Fruit fly (Drosophila melanogaster) whole organism, embryonic: Measurements from ENCODE around the gene CG42268.

Experiments used
- Awh ChIP-seq: fragments of 200-800 bp; sonication (Bioruptor generic); IDR thresholded peaks from 2 replicates; pipeline ENCODE4, ENCODE4 v1.3.6; 2022; ENCODE audit warnings: missing biosample characterization, missing genetic modification characterization
- CG10147 ChIP-seq: fragments of 200-800 bp; sonication (Bioruptor generic); optimal IDR thresholded peaks from 2 replicates; lab custom pipeline; 2019; ENCODE audit warnings: missing biosample characterization, mild to moderate bottlenecking, missing genetic modification characterization, moderate library complexity
- CG1024 ChIP-seq: fragments of 200-800 bp; sonication (Bioruptor generic); IDR thresholded peaks from 2 replicates; pipeline ENCODE4 v1.3.6; 2022; ENCODE audit warnings: missing biosample characterization, missing genetic modification characterization
- CG10543 ChIP-seq: fragments of 200-800 bp; sonication (Bioruptor generic); optimal IDR thresholded peaks from 3 replicates; lab custom pipeline; 2017; ENCODE audit warnings: missing biosample characterization, mild to moderate bottlenecking, missing genetic modification characterization, moderate library complexity
- CG12744 ChIP-seq: fragments of 200-800 bp; sonication (Bioruptor generic); optimal IDR thresholded peaks from 2 replicates; lab custom pipeline; 2016; ENCODE audit warnings: missing biosample characterization, missing genetic modification characterization
- CG13123 ChIP-seq: fragments of 200-800 bp; sonication (Bioruptor generic); optimal IDR thresholded peaks from 2 replicates; lab custom pipeline; 2016; ENCODE audit warnings: missing biosample characterization, missing genetic modification characterization
- CG13424 ChIP-seq: fragments of 200-800 bp; sonication (Bioruptor generic); optimal IDR thresholded peaks from 2 replicates; lab custom pipeline; 2019; ENCODE audit warnings: missing biosample characterization, mild to moderate bottlenecking, missing genetic modification characterization, moderate library complexity
- CG15269 ChIP-seq: fragments of 200-800 bp; sonication (Bioruptor generic); optimal IDR thresholded peaks from 2 replicates; lab custom pipeline; 2018; ENCODE audit warnings: missing biosample characterization, mild to moderate bottlenecking, missing genetic modification characterization, moderate library complexity
- CG17328 ChIP-seq: fragments of 200-800 bp; sonication (Bioruptor generic); IDR thresholded peaks from 2 replicates; pipeline ENCODE4 v1.3.6; 2022; ENCODE audit warnings: missing biosample characterization, missing genetic modification characterization
- CG18619 ChIP-seq: fragments of 200-800 bp; sonication (Bioruptor generic); optimal IDR thresholded peaks from 3 replicates; lab custom pipeline; 2017; ENCODE audit warnings: missing biosample characterization, mild to moderate bottlenecking, missing genetic modification characterization
- CG2120 ChIP-seq: fragments of 200-800 bp; sonication (Bioruptor generic); optimal IDR thresholded peaks from 3 replicates; lab custom pipeline; 2016; ENCODE audit warnings: missing biosample characterization, missing genetic modification characterization
- CG2712 ChIP-seq: fragments of 200-800 bp; optimal IDR thresholded peaks from 3 replicates; lab custom pipeline; 2019; ENCODE audit warnings: missing biosample characterization, mild to moderate bottlenecking, missing genetic modification characterization, moderate library complexity
- CG31441 ChIP-seq: fragments of 200-800 bp; sonication (Bioruptor generic); IDR thresholded peaks from 2 replicates; pipeline ENCODE4 v1.3.6; 2022; ENCODE audit warnings: missing biosample characterization, missing genetic modification characterization
- CG34422 ChIP-seq: fragments of 200-800 bp; sonication (Bioruptor generic); IDR thresholded peaks from 3 replicates; pipeline ENCODE4 v1.3.6; 2022; ENCODE audit warnings: missing biosample characterization, missing genetic modification characterization
- CG4424 ChIP-seq: fragments of 200-800 bp; sonication (Bioruptor generic); optimal IDR thresholded peaks from 3 replicates; lab custom pipeline; 2016; ENCODE audit warnings: missing biosample characterization, missing genetic modification characterization
- CG4617 ChIP-seq: fragments of 200-800 bp; sonication (Bioruptor generic); optimal IDR thresholded peaks from 3 replicates; lab custom pipeline; 2016; ENCODE audit warnings: missing biosample characterization, missing genetic modification characterization, borderline replicate concordance
- CG7786 ChIP-seq: fragments of 200-800 bp; sonication (Bioruptor generic); optimal IDR thresholded peaks from 2 replicates; lab custom pipeline; 2016; ENCODE audit warnings: missing biosample characterization, missing genetic modification characterization
- CG8281 ChIP-seq: fragments of 200-800 bp; sonication (Bioruptor generic); optimal IDR thresholded peaks from 2 replicates; lab custom pipeline; 2018; ENCODE audit warnings: missing biosample characterization, mild to moderate bottlenecking, missing genetic modification characterization, moderate library complexity
- CG9609 ChIP-seq: fragments of 200-800 bp; sonication (Bioruptor generic); optimal IDR thresholded peaks from 3 replicates; lab custom pipeline; 2016; ENCODE audit warnings: missing biosample characterization, missing genetic modification characterization
- CG9727 ChIP-seq: fragments of 200-800 bp; sonication (Bioruptor generic); optimal IDR thresholded peaks from 3 replicates; lab custom pipeline; 2017; ENCODE audit warnings: missing biosample characterization, mild to moderate bottlenecking, missing genetic modification characterization
- CrebB ChIP-seq: fragments of 200-800 bp; sonication (Bioruptor generic); optimal IDR thresholded peaks from 3 replicates; lab custom pipeline; 2018; ENCODE audit warnings: missing biosample characterization, mild to moderate bottlenecking, missing genetic modification characterization
- Drgx ChIP-seq: fragments of 200-800 bp; sonication (Bioruptor generic); IDR thresholded peaks from 2 replicates; pipeline ENCODE4 v1.3.6; 2022; ENCODE audit warnings: missing biosample characterization, missing genetic modification characterization
- GATAe ChIP-seq: fragments of 200-800 bp; sonication (Bioruptor generic); conservative IDR thresholded peaks from 2 replicates; pipeline ENCODE4 v1.3.6; 2022; ENCODE audit warnings: missing biosample characterization, missing genetic modification characterization
- Hr3 ChIP-seq: fragments of 200-800 bp; sonication (Bioruptor generic); optimal IDR thresholded peaks from 3 replicates; lab custom pipeline; 2016; ENCODE audit warnings: missing biosample characterization, missing genetic modification characterization
- MBD-R2 ChIP-seq: fragments of 200-800 bp; sonication (Bioruptor generic); IDR thresholded peaks from 2 replicates; pipeline ENCODE4 v1.3.6; 2022; ENCODE audit warnings: missing biosample characterization, missing genetic modification characterization
- Med ChIP-seq: fragments of 200-800 bp; sonication (Bioruptor generic); peaks from one replicate; lab custom pipeline; 2016; ENCODE audit warnings: missing biosample characterization, missing genetic modification characterization, mild to moderate bottlenecking, inconsistent platforms, moderate library complexity
- Mes4 ChIP-seq: fragments of 200-800 bp; sonication (Bioruptor generic); optimal IDR thresholded peaks from 2 replicates; lab custom pipeline; 2016; ENCODE audit warnings: missing biosample characterization, missing genetic modification characterization
- NC2β ChIP-seq: fragments of 200-800 bp; sonication (Bioruptor generic); optimal IDR thresholded peaks from 2 replicates; lab custom pipeline; 2016; ENCODE audit warnings: missing biosample characterization, missing genetic modification characterization
- Nf-YC ChIP-seq: fragments of 200-800 bp; optimal IDR thresholded peaks from 3 replicates; lab custom pipeline; 2019; ENCODE audit warnings: missing biosample characterization, mild to moderate bottlenecking, missing genetic modification characterization, moderate library complexity
- Oaz ChIP-seq: fragments of 200-800 bp; sonication (Bioruptor generic); IDR thresholded peaks from 2 replicates; pipeline ENCODE4 v1.3.6; 2022; ENCODE audit warnings: missing biosample characterization, missing genetic modification characterization
- Oli ChIP-seq: fragments of 200-800 bp; sonication (Bioruptor generic); optimal IDR thresholded peaks from 2 replicates; lab custom pipeline; 2018; ENCODE audit warnings: missing biosample characterization, mild to moderate bottlenecking, missing genetic modification characterization, moderate library complexity
- Ravus ChIP-seq: fragments of 200-800 bp; sonication (Bioruptor generic); IDR thresholded peaks from 2 replicates; pipeline ENCODE4 v1.3.6; 2022; ENCODE audit warnings: missing biosample characterization, missing genetic modification characterization
- Xbp1 ChIP-seq: fragments of 200-800 bp; sonication (Bioruptor generic); optimal IDR thresholded peaks from 3 replicates; lab custom pipeline; 2016; ENCODE audit warnings: missing biosample characterization, mild to moderate bottlenecking, missing genetic modification characterization
- cato ChIP-seq: fragments of 200-800 bp; sonication (Bioruptor generic); optimal IDR thresholded peaks from 2 replicates; lab custom pipeline; 2016; ENCODE audit warnings: missing biosample characterization, missing genetic modification characterization, borderline replicate concordance
- ci ChIP-seq: fragments of 200-800 bp; sonication (Bioruptor generic); IDR thresholded peaks from 3 replicates; pipeline ENCODE4 v1.3.6; 2022; ENCODE audit warnings: missing biosample characterization, missing genetic modification characterization
- dmrt99B ChIP-seq: fragments of 200-800 bp; sonication (Bioruptor generic); optimal IDR thresholded peaks from 2 replicates; lab custom pipeline; 2018; ENCODE audit warnings: missing biosample characterization, mild to moderate bottlenecking, missing genetic modification characterization, moderate library complexity
- en ChIP-seq: fragments of 200-800 bp; sonication (Bioruptor generic); optimal IDR thresholded peaks from 2 replicates; lab custom pipeline; 2016; ENCODE audit warnings: missing biosample characterization, missing genetic modification characterization
- eyg ChIP-seq: fragments of 200-800 bp; sonication (Bioruptor generic); optimal IDR thresholded peaks from 3 replicates; lab custom pipeline; 2016; ENCODE audit warnings: missing biosample characterization, missing genetic modification characterization
- fd102C ChIP-seq: fragments of 200-800 bp; sonication (Bioruptor generic); optimal IDR thresholded peaks from 2 replicates; lab custom pipeline; 2018; ENCODE audit warnings: missing biosample characterization, mild to moderate bottlenecking, missing genetic modification characterization, moderate library complexity
- fd64A ChIP-seq: fragments of 200-800 bp; sonication (Bioruptor generic); optimal IDR thresholded peaks from 3 replicates; lab custom pipeline; 2018; ENCODE audit warnings: missing biosample characterization, mild to moderate bottlenecking, missing genetic modification characterization
- gem ChIP-seq: fragments of 200-800 bp; sonication (Bioruptor generic); optimal IDR thresholded peaks from 2 replicates; lab custom pipeline; 2019; ENCODE audit warnings: missing biosample characterization, mild to moderate bottlenecking, missing genetic modification characterization, moderate library complexity
- luna ChIP-seq: fragments of 200-800 bp; sonication (Bioruptor generic); optimal IDR thresholded peaks from 2 replicates; lab custom pipeline; 2016; ENCODE audit warnings: missing biosample characterization, missing genetic modification characterization
- nerfin-1 ChIP-seq: fragments of 200-800 bp; sonication (Bioruptor generic); optimal IDR thresholded peaks from 3 replicates; lab custom pipeline; 2019; ENCODE audit warnings: missing biosample characterization, mild to moderate bottlenecking, missing genetic modification characterization, moderate library complexity
- odd ChIP-seq: fragments of 200-800 bp; sonication (Bioruptor generic); optimal IDR thresholded peaks from 2 replicates; lab custom pipeline; 2017; ENCODE audit warnings: missing biosample characterization, mild to moderate bottlenecking, missing genetic modification characterization
- shn ChIP-seq: fragments of 200-800 bp; sonication (Bioruptor generic); optimal IDR thresholded peaks from 3 replicates; lab custom pipeline; 2016; ENCODE audit warnings: missing biosample characterization, missing genetic modification characterization
- tin ChIP-seq: fragments of 200-800 bp; sonication (Bioruptor generic); optimal IDR thresholded peaks from 3 replicates; lab custom pipeline; 2016; ENCODE audit warnings: missing biosample characterization, missing genetic modification characterization
- vnd ChIP-seq: fragments of 200-800 bp; sonication (Bioruptor generic); IDR thresholded peaks from 3 replicates; pipeline ENCODE4 v1.3.6; 2022; ENCODE audit warnings: missing biosample characterization, missing genetic modification characterization; ENCODE audit not compliant: partially characterized antibody

CG42268 gene

DNA sequence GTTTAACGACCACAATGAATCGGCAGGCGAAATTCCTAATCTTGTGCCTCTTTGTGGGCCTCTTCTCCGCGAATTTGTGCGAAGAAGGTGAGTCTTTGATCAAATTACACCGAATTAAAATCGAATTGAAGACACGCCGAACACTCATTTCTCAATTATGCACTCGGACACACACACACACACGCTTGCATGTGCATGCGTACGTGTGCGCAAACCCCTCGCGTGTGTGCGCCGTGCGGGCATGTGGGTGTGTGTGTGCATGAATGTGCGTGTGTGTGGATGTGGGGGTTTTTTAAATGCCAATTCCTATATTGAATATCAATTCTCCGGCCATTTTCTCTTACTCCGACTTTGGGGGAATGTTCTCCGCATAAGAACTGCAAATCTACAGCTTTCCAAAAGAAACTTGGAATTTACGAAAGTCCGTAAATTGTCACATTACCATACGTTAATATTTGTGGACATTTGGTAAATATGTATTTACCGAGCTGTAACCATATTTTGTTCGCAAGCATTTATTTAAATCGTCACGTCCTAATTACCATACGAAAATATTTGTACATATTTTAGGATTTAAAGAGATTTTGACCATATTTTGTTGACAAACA is 45.6 kb downstream of the CG42268 start (continued):
- TF ChIP-seq gem = no peak
- no peak for TF ChIP-seq fd102C
- TF ChIP-seq Xbp1 (GFP tag; lab: Kevin White, UChicago) = no peak
- 0 out of 3 replicates have a peak, but pooled peaks have one; percentile 50 for TF ChIP-seq ci (GFP tag; lab: Robert Waterston, UW)

DNA sequence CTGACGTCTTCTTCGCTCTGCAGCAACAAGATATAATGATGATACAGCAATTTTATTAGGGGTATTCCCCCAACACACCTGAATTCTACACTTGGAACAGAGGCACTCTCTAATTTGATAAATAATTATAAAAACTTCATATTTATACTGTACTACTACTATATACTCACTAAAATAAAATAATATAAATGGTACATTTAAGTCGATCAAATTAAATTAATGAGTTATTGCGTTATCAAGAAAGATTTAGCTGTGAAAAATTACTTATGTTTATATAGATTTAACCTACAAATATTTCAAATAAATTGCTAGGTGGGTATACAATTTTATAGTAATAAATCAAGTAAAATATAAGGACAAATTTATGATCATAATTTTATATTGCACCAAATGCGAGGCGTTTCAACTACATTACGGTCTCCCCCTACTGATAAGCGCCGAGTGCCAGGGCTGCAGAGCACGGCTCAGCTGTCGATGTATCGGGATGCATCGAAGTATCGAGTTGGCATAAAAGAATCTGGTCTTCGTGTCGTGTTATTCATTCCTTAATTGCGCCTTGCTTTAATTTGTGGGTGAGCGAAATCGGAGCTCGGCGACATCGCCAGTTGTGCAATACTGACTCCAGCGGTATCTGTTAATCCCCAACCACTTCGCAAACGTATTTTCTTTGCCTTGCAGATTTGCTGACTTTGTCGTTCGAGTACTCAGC is 46.2 kb downstream of the CG42268 start, which contains the start of gene vsg:
vsg (plus strand) TSS at position 497 of the 709 bp plus-strand sequence.
- TF ChIP-seq CG10147 (GFP tag; lab: Kevin White, UChicago) (peak; percentile 76), nerfin-1 (tag; lab: Kevin White, UChicago) (peak; percentile 80), Mes4 (GFP tag; lab: Kevin White, UChicago) (no peak), CG34422 (peak; percentile 44), CG9609 (GFP tag; lab: Kevin White, UChicago) (no peak), CG18619 (GFP tag; lab: Kevin White, UChicago) (peak; percentile 74), Nf-YC (peak; percentile 85), en (GFP tag; lab: Kevin White, UChicago) (no peak), vnd (GFP tag; lab: Robert Waterston, UW) (peak; percentile 83), CG1024 (GFP tag; lab: Robert Waterston, UW) (no peak; the same call in 1 of the 2 replicates), NC2β (no peak), CG7786 (GFP tag; lab: Kevin White, UChicago) (peak; percentile 48), cato (GFP tag; lab: Kevin White, UChicago) (peak; percentile 48), odd (GFP tag; lab: Kevin White, UChicago) (peak; percentile 70), MBD-R2 (no peak; the same call in 1 of the 2 replicates), CG13424 (tag; lab: Kevin White, UChicago) (peak; percentile 92), tin (GFP tag; lab: Kevin White, UChicago) (peak; percentile 77), Hr3 (GFP tag; lab: Kevin White, UChicago) (peak; percentile 90), Oaz (GFP tag; lab: Robert Waterston, UW) (no peak; the same call in 1 of the 2 replicates), CG4617 (GFP tag; lab: Kevin White, UChicago) (peak; percentile 90), CG2120 (GFP tag; lab: Kevin White, UChicago) (peak; percentile 78), CG12744 (GFP tag; lab: Kevin White, UChicago) (peak; percentile 2), CG8281 (tag; lab: Kevin White, UChicago) (peak; percentile 55), dmrt99B (tag; lab: Kevin White, UChicago) (peak; percentile 81), CG31441 (GFP tag; lab: Robert Waterston, UW) (peak; percentile 94), Med (GFP tag; lab: Kevin White, UChicago) (peak; percentile 89), CG13123 (GFP tag; lab: Kevin White, UChicago) (peak; percentile 15), Ravus (GFP tag; lab: Robert Waterston, UW) (no peak), CG9727 (GFP tag; lab: Kevin White, UChicago) (peak; percentile 91), Drgx (GFP tag; lab: Robert Waterston, UW) (peak; percentile 36; the same call in 1 of the 2 replicates), CG10543 (GFP tag; lab: Kevin White, UChicago) (peak; percentile 90), fd64A (GFP tag; lab: Kevin White, UChicago) (no peak), CG17328 (peak; percentile 55), Awh (0 out of 2 replicates have a peak, but pooled peaks have one; percentile 18), eyg (GFP tag; lab: Kevin White, UChicago) (no peak), CG2712 (tag; lab: Kevin White, UChicago) (peak; percentile 91), shn (GFP tag; lab: Kevin White, UChicago) (peak; percentile 40), CrebB (tag; lab: Kevin White, UChicago) (peak; percentile 6), GATAe (peak; percentile 58; the same call in 1 of the 2 replicates), Oli (tag; lab: Kevin White, UChicago) (peak; percentile 81), CG4424 (GFP tag; lab: Kevin White, UChicago) (peak; percentile 73), luna (GFP tag; lab: Kevin White, UChicago) (no peak), CG15269 (tag; lab: Kevin White, UChicago) (peak; percentile 86)
